Worm (Caenorhabditis elegans) whole organism, early embryonic: ENCODE results near the gene F21E9.2.

Experiments
- B0310.2 ChIP-seq: sonication (generic microtip); optimal IDR thresholded peaks from 2 replicates; lab custom pipeline; 2016; ENCODE audit warnings: mild to moderate bottlenecking, missing genetic modification characterization, missing compliant biosample characterization
- F13C5.2 ChIP-seq: sonication (generic microtip); optimal IDR thresholded peaks from 2 replicates; lab custom pipeline; 2017; ENCODE audit warnings: mild to moderate bottlenecking, missing genetic modification characterization, inconsistent platforms, missing compliant biosample characterization
- aly-1 ChIP-seq: sonication (generic microtip); optimal IDR thresholded peaks from 2 replicates; lab custom pipeline; 2016; ENCODE audit warnings: missing genetic modification characterization, missing compliant biosample characterization
- ama-1 ChIP-seq: fragments of 150-350 bp; optimal IDR thresholded peaks from 2 replicates; lab custom pipeline; 2014
- ceh-13 ChIP-seq: fragments of 200-800 bp; sonication (Bioruptor generic); optimal IDR thresholded peaks from 2 replicates; lab custom pipeline; 2018; ENCODE audit warnings: mild to moderate bottlenecking, missing genetic modification characterization, missing compliant biosample characterization
- ceh-36 ChIP-seq: sonication (generic microtip); optimal IDR thresholded peaks from 2 replicates; lab custom pipeline; 2016; ENCODE audit warnings: missing genetic modification characterization, inconsistent platforms, missing compliant biosample characterization
- ets-7 ChIP-seq: sonication (generic microtip); optimal IDR thresholded peaks from 2 replicates; lab custom pipeline; 2016; ENCODE audit warnings: missing genotype, missing genetic modification characterization, missing compliant biosample characterization
- flt-1 ChIP-seq: fragments of 200-800 bp; sonication (Bioruptor generic); IDR thresholded peaks from 2 replicates; pipeline ENCODE4 v1.3.6; 2022; ENCODE audit warnings: missing genetic modification characterization, missing compliant biosample characterization
- hmbx-1 ChIP-seq: sonication (generic microtip); optimal IDR thresholded peaks from 2 replicates; lab custom pipeline; 2016; ENCODE audit warnings: mild to moderate bottlenecking, missing genetic modification characterization, missing compliant biosample characterization
- hmg-4 ChIP-seq: fragments of 200-800 bp; sonication (Bioruptor generic); optimal IDR thresholded peaks from 2 replicates; lab custom pipeline; 2018; ENCODE audit warnings: mild to moderate bottlenecking, missing genetic modification characterization, missing compliant biosample characterization
- hnd-1 ChIP-seq: sonication (generic microtip); optimal IDR thresholded peaks from 2 replicates; lab custom pipeline; 2016; ENCODE audit warnings: missing genetic modification characterization, missing compliant biosample characterization
- pes-1 ChIP-seq: fragments of 200-800 bp; sonication (Bioruptor generic); IDR thresholded peaks from 2 replicates; pipeline ENCODE4 v1.3.6; 2022; ENCODE audit warnings: missing genetic modification reagents, missing genetic modification characterization, missing compliant biosample characterization
- scrt-1 ChIP-seq: fragments of 200-800 bp; sonication (Bioruptor generic); IDR thresholded peaks from 2 replicates; pipeline ENCODE4 v1.3.6; 2022; ENCODE audit warnings: missing genetic modification characterization, missing compliant biosample characterization
- sea-1 ChIP-seq: fragments of 200-800 bp; sonication (Bioruptor generic); conservative IDR thresholded peaks from 2 replicates; pipeline ENCODE4 v1.3.6; 2022; ENCODE audit warnings: missing genetic modification characterization, missing compliant biosample characterization
- tbx-11 ChIP-seq: fragments of 200-800 bp; sonication (Bioruptor generic); IDR thresholded peaks from 2 replicates; pipeline ENCODE4 v1.3.6; 2022; ENCODE audit warnings: missing genetic modification characterization, missing compliant biosample characterization
- tbx-37 ChIP-seq: fragments of 200-800 bp; sonication (Bioruptor generic); conservative IDR thresholded peaks from 2 replicates; pipeline ENCODE4 v1.3.6; 2022; ENCODE audit warnings: missing genetic modification reagents, missing genetic modification characterization, missing compliant biosample characterization
- tra-4 ChIP-seq: sonication (generic microtip); optimal IDR thresholded peaks from 2 replicates; lab custom pipeline; 2017; ENCODE audit warnings: missing genetic modification characterization, missing compliant biosample characterization

The F21E9.2 gene

DNA sequence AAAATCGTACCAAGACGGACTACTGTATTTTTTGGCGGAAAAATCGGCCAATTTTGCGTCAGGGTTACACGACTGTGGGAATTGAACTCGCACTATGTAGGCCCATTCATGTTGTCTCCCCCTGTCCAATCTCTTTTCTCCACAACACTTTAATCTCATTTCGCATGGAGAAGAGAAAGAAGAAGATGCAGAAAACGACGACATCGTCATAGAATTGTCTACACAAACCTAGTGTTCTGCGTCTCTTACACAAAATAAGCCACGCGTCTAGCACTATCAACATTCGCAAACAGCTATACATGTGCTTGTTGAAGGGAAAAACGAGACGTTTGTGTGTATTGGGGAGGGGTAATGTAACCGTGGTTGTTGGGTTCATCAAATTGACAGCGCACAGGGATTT lies 6.8 kb downstream of the F21E9.2 start:
- no peak for TF ChIP-seq pes-1 (GFP tag; lab: Robert Waterston, UW)
- peak; percentile 23 for TF ChIP-seq hmg-4 (GFP tag; lab: Kevin White, UChicago)
- TF ChIP-seq F13C5.2 (tag; lab: Kevin White, UChicago): peak; percentile 60

DNA sequence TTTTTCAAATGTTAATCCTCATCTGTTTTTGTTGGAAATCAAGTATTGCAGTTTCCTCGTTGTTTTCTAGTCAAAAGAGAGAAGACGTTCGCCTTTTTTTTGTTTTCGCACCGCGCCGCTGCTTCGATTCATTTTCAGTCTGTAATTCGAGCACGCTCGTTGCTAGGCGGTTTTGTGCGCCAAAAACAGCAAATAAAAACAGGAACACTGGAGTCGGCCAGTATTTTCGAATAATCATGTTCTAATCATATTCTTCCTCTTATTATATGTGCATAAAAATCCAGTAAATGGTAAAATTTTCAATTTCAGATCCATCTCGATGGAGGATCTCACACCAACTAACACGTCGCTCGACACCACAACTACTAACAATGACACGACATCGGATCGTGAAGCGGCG lies 8.7 kb downstream of the F21E9.2 start, which contains the start of gene pdk-1:
TSS of gene pdk-1 (plus strand) at position 301 of the 400 bp plus-strand sequence.
- TF ChIP-seq scrt-1 (no peak), pes-1 (GFP tag; lab: Robert Waterston, UW) (no peak), ceh-13 (GFP tag; lab: Kevin White, UChicago) (no peak), B0310.2 (tag; lab: Kevin White, UChicago) (no peak), ets-7 (tag; lab: Kevin White, UChicago) (no peak), hnd-1 (tag; lab: Kevin White, UChicago) (no peak), hmg-4 (GFP tag; lab: Kevin White, UChicago) (no peak), tra-4 (tag; lab: Kevin White, UChicago) (no peak)

DNA sequence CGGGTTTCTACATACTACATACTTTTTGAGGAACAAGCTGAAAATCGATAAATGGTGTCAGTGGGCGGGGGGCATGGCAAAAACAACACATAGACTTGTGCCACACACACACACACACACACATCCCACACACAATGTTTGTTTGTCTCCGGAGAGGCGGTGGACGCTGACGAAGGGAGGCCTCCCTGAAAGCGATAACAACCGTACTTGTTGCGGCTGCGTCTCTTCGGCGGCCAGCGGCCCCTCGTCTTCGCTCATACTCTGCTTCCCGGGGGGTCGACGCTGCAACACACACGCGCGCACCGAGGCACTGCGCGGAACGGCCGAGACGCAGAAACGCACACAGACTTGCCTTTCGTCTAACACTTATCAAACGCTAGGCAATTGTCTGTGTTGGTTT lies 10.0 kb downstream of the F21E9.2 start:
- TF ChIP-seq tbx-37 (GFP tag; lab: Robert Waterston, UW) (no peak), hmg-4 (GFP tag; lab: Kevin White, UChicago) (peak; percentile 78), ceh-36 (tag; lab: Kevin White, UChicago) (peak; percentile 22), ama-1 (lab: Kevin White, UChicago) (no peak), aly-1 (tag; lab: Kevin White, UChicago) (peak; percentile 53), B0310.2 (tag; lab: Kevin White, UChicago) (no peak), scrt-1 (no peak), tra-4 (tag; lab: Kevin White, UChicago) (no peak), pes-1 (GFP tag; lab: Robert Waterston, UW) (no peak), F13C5.2 (tag; lab: Kevin White, UChicago) (peak; percentile 53), sea-1 (GFP tag; lab: Robert Waterston, UW) (0 out of 2 replicates have a peak, but pooled peaks have one; percentile 35), tbx-11 (GFP tag; lab: Robert Waterston, UW) (no peak), flt-1 (no peak), hmbx-1 (no peak), ets-7 (tag; lab: Kevin White, UChicago) (no peak), hnd-1 (tag; lab: Kevin White, UChicago) (no peak)

DNA sequence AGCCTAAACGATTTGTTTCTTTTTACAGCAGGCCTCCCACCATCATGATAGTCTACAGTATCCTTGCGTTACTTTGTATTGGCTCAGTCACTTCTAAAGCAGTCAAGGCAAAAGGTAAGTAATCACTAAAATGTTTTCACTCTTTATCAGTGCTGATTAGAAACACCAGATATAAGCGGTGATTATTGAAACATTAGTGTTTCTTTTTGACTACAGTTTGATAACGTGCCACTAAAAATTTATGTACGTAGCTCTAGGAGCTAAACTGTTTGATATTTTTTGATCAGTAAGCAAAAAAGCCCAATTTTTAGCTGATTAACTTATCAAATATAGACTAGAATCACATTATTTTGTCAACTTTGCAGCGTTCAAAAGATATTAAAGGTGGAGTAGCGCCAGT lies 18.2 kb downstream of the F21E9.2 start:
- TF ChIP-seq flt-1 (no peak), ceh-13 (GFP tag; lab: Kevin White, UChicago) (no peak), tra-4 (tag; lab: Kevin White, UChicago) (no peak), ets-7 (tag; lab: Kevin White, UChicago) (no peak), scrt-1 (no peak), sea-1 (GFP tag; lab: Robert Waterston, UW) (no peak), B0310.2 (tag; lab: Kevin White, UChicago) (no peak)

DNA sequence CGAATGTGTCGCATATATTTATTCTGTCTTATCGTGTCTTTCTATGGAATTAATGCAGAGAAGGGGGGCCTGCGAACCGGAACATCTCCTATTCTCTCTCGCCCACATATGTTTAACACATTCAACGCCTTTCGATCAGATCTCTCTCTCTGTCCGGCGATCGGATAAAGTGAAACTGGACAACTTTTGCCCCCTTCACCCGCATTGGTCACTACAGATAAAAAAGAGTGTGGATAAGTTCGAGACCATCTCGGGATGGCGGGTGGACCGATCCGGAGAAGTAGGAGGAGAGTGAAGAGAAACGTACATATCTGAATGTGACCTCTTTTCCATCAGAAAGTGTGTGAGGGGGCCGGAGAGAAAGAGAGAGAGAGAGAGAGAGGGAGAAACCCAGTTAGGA lies 18.7 kb downstream of the F21E9.2 start, which contains the start of gene H42K12.3:
TSS of gene H42K12.3 (plus strand) at position 308 of the 400 bp plus-strand sequence.
- TF ChIP-seq ets-7 (tag; lab: Kevin White, UChicago) (no peak), hnd-1 (tag; lab: Kevin White, UChicago) (no peak), pes-1 (GFP tag; lab: Robert Waterston, UW) (no peak), F13C5.2 (tag; lab: Kevin White, UChicago) (no peak), aly-1 (tag; lab: Kevin White, UChicago) (no peak), ceh-36 (tag; lab: Kevin White, UChicago) (no peak), tbx-11 (GFP tag; lab: Robert Waterston, UW) (no peak), hmbx-1 (no peak), ceh-13 (GFP tag; lab: Kevin White, UChicago) (no peak)

DNA sequence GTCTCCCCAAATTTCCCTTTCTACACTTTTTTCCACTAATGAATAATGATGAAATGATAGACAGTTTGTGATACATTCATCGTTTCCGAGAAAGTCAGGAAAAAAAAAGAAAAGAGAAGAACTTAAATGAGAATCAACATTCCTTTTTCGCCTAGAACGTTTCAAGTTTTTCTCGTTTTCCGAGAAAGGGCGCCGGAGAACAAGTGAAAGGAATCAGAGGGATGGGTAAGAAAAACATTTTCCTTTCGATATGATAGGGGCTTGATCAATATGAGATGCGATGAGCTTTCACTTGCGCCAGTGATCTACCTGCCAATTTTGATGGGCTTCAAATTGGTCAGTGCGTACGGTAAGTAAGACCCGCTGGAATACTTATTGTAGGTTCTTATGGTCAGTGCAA lies 20.3 kb downstream of the F21E9.2 start:
- TF ChIP-seq aly-1 (tag; lab: Kevin White, UChicago) (no peak), tra-4 (tag; lab: Kevin White, UChicago) (no peak), pes-1 (GFP tag; lab: Robert Waterston, UW) (no peak), tbx-37 (GFP tag; lab: Robert Waterston, UW) (no peak), ets-7 (tag; lab: Kevin White, UChicago) (no peak), flt-1 (no peak), ceh-36 (tag; lab: Kevin White, UChicago) (no peak), ama-1 (lab: Kevin White, UChicago) (no peak), hnd-1 (tag; lab: Kevin White, UChicago) (no peak), hmbx-1 (no peak), hmg-4 (GFP tag; lab: Kevin White, UChicago) (no peak)

DNA sequence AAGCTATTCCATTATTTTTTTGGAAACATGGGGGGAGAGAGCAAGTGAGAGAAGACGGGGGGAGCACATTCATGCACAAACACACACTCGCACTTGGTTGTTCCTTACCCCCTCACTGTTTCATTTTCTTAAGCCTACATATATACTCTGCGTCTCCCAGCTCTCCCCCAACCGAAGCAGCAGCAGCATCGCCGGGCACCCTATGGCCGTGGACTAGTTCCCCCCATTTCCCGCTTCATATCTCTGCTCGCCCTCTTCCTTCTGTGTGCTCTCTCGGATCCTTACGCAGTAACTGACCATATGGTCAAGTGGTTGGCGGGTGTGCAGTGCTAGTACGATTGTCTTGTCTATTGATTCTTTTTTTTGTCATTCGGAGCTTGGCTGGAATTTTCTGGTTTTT lies 27.5 kb downstream of the F21E9.2 start:
- no peak for TF ChIP-seq ceh-13 (GFP tag; lab: Kevin White, UChicago)
- 0 out of 2 replicates have a peak, but pooled peaks have one; percentile 48 for TF ChIP-seq scrt-1
- TF ChIP-seq ama-1 (lab: Kevin White, UChicago): no peak
- TF ChIP-seq tbx-11 (GFP tag; lab: Robert Waterston, UW): no peak
- TF ChIP-seq pes-1 (GFP tag; lab: Robert Waterston, UW): no peak; the same call in 1 of the 2 replicates
- no peak for TF ChIP-seq hmbx-1
- no peak for TF ChIP-seq sea-1 (GFP tag; lab: Robert Waterston, UW)
- peak; percentile 68 for TF ChIP-seq aly-1 (tag; lab: Kevin White, UChicago)
- TF ChIP-seq B0310.2 (tag; lab: Kevin White, UChicago): no peak
- no peak for TF ChIP-seq tra-4 (tag; lab: Kevin White, UChicago)
- TF ChIP-seq hmg-4 (GFP tag; lab: Kevin White, UChicago): peak; percentile 90
- TF ChIP-seq tbx-37 (GFP tag; lab: Robert Waterston, UW): peak; percentile 46
- peak; percentile 3 for TF ChIP-seq ets-7 (tag; lab: Kevin White, UChicago)
- TF ChIP-seq F13C5.2 (tag; lab: Kevin White, UChicago): peak; percentile 77
- TF ChIP-seq hnd-1 (tag; lab: Kevin White, UChicago): no peak
- no peak for TF ChIP-seq ceh-36 (tag; lab: Kevin White, UChicago)
- peak; percentile 43; the same call in 1 of the 2 replicates for TF ChIP-seq flt-1
